Worm (Caenorhabditis elegans) whole organism, midembryonic: ENCODE measurements around the gene ccch-5.

ENCODE experiments used
- cog-1 ChIP-seq: sonication (generic microtip); optimal IDR thresholded peaks from 2 replicates; lab custom pipeline; 2016; ENCODE audit warnings: missing genetic modification characterization, missing compliant biosample characterization
- flt-1 ChIP-seq: fragments of 200-800 bp; sonication (Bioruptor generic); IDR thresholded peaks from 2 replicates; pipeline ENCODE4 v1.3.6; 2022; ENCODE audit warnings: missing genetic modification characterization, missing compliant biosample characterization
- ztf-29 ChIP-seq: fragments of 200-800 bp; sonication (Bioruptor generic); IDR thresholded peaks from 2 replicates; pipeline ENCODE4 v1.3.6; 2022; ENCODE audit warnings: missing genetic modification reagents, missing genetic modification characterization, missing compliant biosample characterization

DNA sequence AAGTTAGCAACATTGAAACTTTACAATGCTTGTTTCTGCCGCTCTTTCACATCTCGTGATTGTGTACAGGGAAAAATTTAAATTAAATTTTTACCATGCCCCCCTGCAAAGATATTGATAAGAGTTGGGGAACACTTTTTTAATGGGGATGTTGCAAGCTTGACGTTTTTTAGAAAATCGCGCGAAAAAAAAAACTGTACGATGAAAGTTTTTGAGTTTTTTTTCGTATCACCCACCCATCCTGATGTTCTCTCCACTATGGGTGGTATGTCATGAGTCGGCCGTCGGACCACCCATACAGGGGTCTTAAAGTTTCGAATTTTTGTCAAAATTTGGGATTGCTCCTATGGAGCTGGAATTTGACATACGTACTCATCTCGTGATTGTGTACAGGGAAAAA, 29.6 kb downstream of the ccch-5 start:
- TF ChIP-seq cog-1 (tag; lab: Kevin White, UChicago) (no peak), ztf-29 (GFP tag; lab: Robert Waterston, UW) (no peak), flt-1 (GFP tag; lab: Robert Waterston, UW) (no peak)
